Fruit fly (Drosophila melanogaster) whole organism, embryonic: Measurements from ENCODE around the gene gpp.

ENCODE experiments used
- ATbp ChIP-seq: fragments of 200-800 bp; sonication (Bioruptor generic); optimal IDR thresholded peaks from 2 replicates; lab custom pipeline; 2017; ENCODE audit warnings: missing biosample characterization, mild to moderate bottlenecking, missing genetic modification characterization, missing genetic modification reagents
- Atf3 ChIP-seq: fragments of 200-800 bp; sonication (Bioruptor generic); optimal IDR thresholded peaks from 3 replicates; lab custom pipeline; 2016; ENCODE audit warnings: missing biosample characterization, missing genetic modification characterization
- Blimp-1 ChIP-seq: fragments of 200-800 bp; sonication (Bioruptor generic); optimal IDR thresholded peaks from 3 replicates; lab custom pipeline; 2018; ENCODE audit warnings: missing biosample characterization, missing genetic modification characterization, mild to moderate bottlenecking, moderate library complexity, missing genetic modification reagents
- CG10321 ChIP-seq: fragments of 200-800 bp; sonication (Bioruptor generic); IDR thresholded peaks from 2 replicates; pipeline ENCODE4 v1.3.6; 2022; ENCODE audit warnings: missing biosample characterization, missing genetic modification characterization
- CG10979 ChIP-seq: fragments of 200-800 bp; sonication (Bioruptor generic); optimal IDR thresholded peaks from 2 replicates; lab custom pipeline; 2018; ENCODE audit warnings: missing biosample characterization, mild to moderate bottlenecking, missing genetic modification characterization, moderate library complexity
- CG11085 ChIP-seq: fragments of 200-800 bp; sonication (Bioruptor generic); IDR thresholded peaks from 2 replicates; pipeline ENCODE4 v1.3.6; 2022; ENCODE audit warnings: missing biosample characterization, missing genetic modification characterization
- CG12769 ChIP-seq: fragments of 200-800 bp; sonication (Bioruptor generic); optimal IDR thresholded peaks from 2 replicates; lab custom pipeline; 2019; ENCODE audit warnings: missing biosample characterization, mild to moderate bottlenecking, missing genetic modification characterization, moderate library complexity
- CG13624 ChIP-seq: fragments of 200-800 bp; sonication (Bioruptor generic); optimal IDR thresholded peaks from 2 replicates; lab custom pipeline; 2016; ENCODE audit warnings: missing biosample characterization, missing genetic modification characterization
- CG14667 ChIP-seq: fragments of 200-800 bp; sonication (Bioruptor generic); IDR thresholded peaks from 2 replicates; pipeline ENCODE4 v1.3.6; 2022; ENCODE audit warnings: missing biosample characterization, missing genetic modification characterization
- CG14710 ChIP-seq: fragments of 200-800 bp; sonication (Bioruptor generic); optimal IDR thresholded peaks from 3 replicates; lab custom pipeline; 2019; ENCODE audit warnings: missing biosample characterization, mild to moderate bottlenecking, missing genetic modification characterization, moderate library complexity
- CG15479 ChIP-seq: fragments of 200-800 bp; sonication (Bioruptor generic); optimal IDR thresholded peaks from 3 replicates; lab custom pipeline; 2019; ENCODE audit warnings: missing biosample characterization, mild to moderate bottlenecking, missing genetic modification characterization, moderate library complexity
- CG1603 ChIP-seq: fragments of 200-800 bp; sonication (Bioruptor generic); optimal IDR thresholded peaks from 2 replicates; lab custom pipeline; 2019; ENCODE audit warnings: missing biosample characterization, mild to moderate bottlenecking, missing genetic modification characterization, moderate library complexity
- CG17568 ChIP-seq: fragments of 200-800 bp; sonication (Bioruptor generic); optimal IDR thresholded peaks from 2 replicates; lab custom pipeline; 2018; ENCODE audit warnings: missing biosample characterization, mild to moderate bottlenecking, missing genetic modification characterization, moderate library complexity
- CG18476 ChIP-seq: fragments of 200-800 bp; sonication (Bioruptor generic); optimal IDR thresholded peaks from 2 replicates; lab custom pipeline; 2016; ENCODE audit warnings: missing biosample characterization, mild to moderate bottlenecking, missing genetic modification characterization
- CG5180 ChIP-seq: fragments of 200-800 bp; sonication (Bioruptor generic); optimal IDR thresholded peaks from 3 replicates; lab custom pipeline; 2017; ENCODE audit warnings: missing biosample characterization, missing genetic modification characterization, mild to moderate bottlenecking, moderate library complexity, missing genetic modification reagents
- CG6765 ChIP-seq: fragments of 200-800 bp; sonication (Bioruptor generic); optimal IDR thresholded peaks from 3 replicates; lab custom pipeline; 2017; ENCODE audit warnings: missing biosample characterization, mild to moderate bottlenecking, missing genetic modification characterization
- CG7987 ChIP-seq: fragments of 200-800 bp; sonication (Bioruptor generic); optimal IDR thresholded peaks from 2 replicates; lab custom pipeline; 2018; ENCODE audit warnings: missing biosample characterization, mild to moderate bottlenecking, missing genetic modification characterization, moderate library complexity
- CG9215 ChIP-seq: fragments of 200-800 bp; sonication (Bioruptor generic); IDR thresholded peaks from 2 replicates; pipeline ENCODE4 v1.3.6; 2022; ENCODE audit warnings: missing biosample characterization, missing genetic modification characterization
- CG9609 ChIP-seq: fragments of 200-800 bp; sonication (Bioruptor generic); optimal IDR thresholded peaks from 3 replicates; lab custom pipeline; 2016; ENCODE audit warnings: missing biosample characterization, missing genetic modification characterization
- CG9727 ChIP-seq: fragments of 200-800 bp; sonication (Bioruptor generic); optimal IDR thresholded peaks from 3 replicates; lab custom pipeline; 2017; ENCODE audit warnings: missing biosample characterization, mild to moderate bottlenecking, missing genetic modification characterization
- Dad ChIP-seq: fragments of 200-800 bp; sonication (Bioruptor generic); optimal IDR thresholded peaks from 3 replicates; lab custom pipeline; 2016; ENCODE audit warnings: missing biosample characterization, missing genetic modification characterization
- Dbx ChIP-seq: fragments of 200-800 bp; sonication (Bioruptor generic); IDR thresholded peaks from 3 replicates; pipeline ENCODE4 v1.3.6; 2022; ENCODE audit warnings: missing biosample characterization, missing genetic modification characterization
- Dip3 ChIP-seq: fragments of 200-800 bp; sonication (Bioruptor generic); optimal IDR thresholded peaks from 3 replicates; lab custom pipeline; 2016; ENCODE audit warnings: missing biosample characterization, missing genetic modification characterization
- Fer2 ChIP-seq: fragments of 200-800 bp; sonication (Bioruptor generic); optimal IDR thresholded peaks from 2 replicates; lab custom pipeline; 2018; ENCODE audit warnings: missing biosample characterization, mild to moderate bottlenecking, missing genetic modification characterization, moderate library complexity
- Gug ChIP-seq: fragments of 200-800 bp; sonication (Bioruptor generic); IDR thresholded peaks from 4 replicates; pipeline ENCODE4 v1.3.6; 2022; ENCODE audit warnings: missing biosample characterization, missing genetic modification characterization
- HmgD ChIP-seq: fragments of 200-800 bp; sonication (Bioruptor generic); optimal IDR thresholded peaks from 3 replicates; lab custom pipeline; 2016; ENCODE audit warnings: missing biosample characterization, missing genetic modification characterization
- Hsf ChIP-seq: fragments of 200-800 bp; sonication (Bioruptor generic); optimal IDR thresholded peaks from 3 replicates; lab custom pipeline; 2016; ENCODE audit warnings: missing biosample characterization, missing genetic modification characterization
- Max ChIP-seq: fragments of 200-800 bp; sonication (Bioruptor generic); optimal IDR thresholded peaks from 2 replicates; lab custom pipeline; 2016; ENCODE audit warnings: missing biosample characterization, mild to moderate bottlenecking, missing genetic modification characterization
- NC2α ChIP-seq: fragments of 200-800 bp; sonication (Bioruptor generic); optimal IDR thresholded peaks from 2 replicates; lab custom pipeline; 2016; ENCODE audit warnings: missing biosample characterization, missing genetic modification characterization
- NFAT ChIP-seq: fragments of 200-800 bp; sonication (Bioruptor generic); IDR thresholded peaks from 2 replicates; pipeline ENCODE4 v1.3.6; 2022; ENCODE audit warnings: missing biosample characterization, missing genetic modification characterization
- NK7.1 ChIP-seq: fragments of 200-800 bp; sonication (Bioruptor generic); optimal IDR thresholded peaks from 3 replicates; lab custom pipeline; 2016; ENCODE audit warnings: missing biosample characterization, missing genetic modification characterization
- Ravus ChIP-seq: fragments of 200-800 bp; sonication (Bioruptor generic); IDR thresholded peaks from 2 replicates; pipeline ENCODE4 v1.3.6; 2022; ENCODE audit warnings: missing biosample characterization, missing genetic modification characterization
- Scr ChIP-seq: fragments of 200-800 bp; sonication (Bioruptor generic); IDR thresholded peaks from 2 replicates; pipeline ENCODE4 v1.3.6; 2022; ENCODE audit warnings: missing biosample characterization, missing genetic modification characterization; ENCODE audit not compliant: partially characterized antibody
- Side ChIP-seq: fragments of 200-800 bp; sonication (Bioruptor generic); optimal IDR thresholded peaks from 2 replicates; lab custom pipeline; 2016; ENCODE audit warnings: missing biosample characterization, missing genetic modification characterization
- Tbp ChIP-seq: fragments of >200 bp; optimal IDR thresholded peaks from 2 replicates; lab custom pipeline; 2018; ENCODE audit warnings: missing biosample characterization, missing genetic modification characterization
- Xbp1 ChIP-seq: fragments of 200-800 bp; sonication (Bioruptor generic); optimal IDR thresholded peaks from 3 replicates; lab custom pipeline; 2016; ENCODE audit warnings: missing biosample characterization, mild to moderate bottlenecking, missing genetic modification characterization
- ato ChIP-seq: fragments of 200-800 bp; sonication (Bioruptor generic); IDR thresholded peaks from 2 replicates; pipeline ENCODE4 v1.3.6; 2022; ENCODE audit warnings: missing biosample characterization, missing genetic modification characterization; ENCODE audit not compliant: partially characterized antibody
- chm ChIP-seq: fragments of 200-800 bp; sonication (Bioruptor generic); IDR thresholded peaks from 2 replicates; pipeline ENCODE4 v1.3.6; 2022; ENCODE audit warnings: missing biosample characterization, missing genetic modification characterization
- emc ChIP-seq: fragments of 200-800 bp; sonication (Bioruptor generic); optimal IDR thresholded peaks from 2 replicates; lab custom pipeline; 2016; ENCODE audit warnings: missing biosample characterization, missing genetic modification characterization
- eve ChIP-seq, 2 experiments: fragments of >200 bp; optimal IDR thresholded peaks; 2 replicates each; lab custom pipeline; 2017; ENCODE audit warnings: missing biosample characterization in 2 of 2, missing genetic modification characterization in 2 of 2
- gsb ChIP-seq: fragments of 200-800 bp; sonication (Bioruptor generic); IDR thresholded peaks from 2 replicates; pipeline ENCODE4 v1.3.6; 2022; ENCODE audit warnings: missing biosample characterization, missing genetic modification characterization
- her ChIP-seq: fragments of 200-800 bp; sonication (Bioruptor generic); optimal IDR thresholded peaks from 2 replicates; lab custom pipeline; 2016; ENCODE audit warnings: missing biosample characterization, missing genetic modification characterization
- kni ChIP-seq: fragments of 200-800 bp; sonication (Bioruptor generic); optimal IDR thresholded peaks from 3 replicates; lab custom pipeline; 2017; ENCODE audit warnings: mild to moderate bottlenecking, missing biosample characterization, missing genetic modification reagents, missing genetic modification characterization
- luna ChIP-seq: fragments of 200-800 bp; sonication (Bioruptor generic); optimal IDR thresholded peaks from 2 replicates; lab custom pipeline; 2016; ENCODE audit warnings: missing biosample characterization, missing genetic modification characterization
- mirr ChIP-seq: fragments of 200-800 bp; sonication (Bioruptor generic); optimal IDR thresholded peaks from 3 replicates; lab custom pipeline; 2018; ENCODE audit warnings: missing biosample characterization, mild to moderate bottlenecking, missing genetic modification characterization
- nerfin-1 ChIP-seq: fragments of 200-800 bp; sonication (Bioruptor generic); optimal IDR thresholded peaks from 3 replicates; lab custom pipeline; 2019; ENCODE audit warnings: missing biosample characterization, mild to moderate bottlenecking, missing genetic modification characterization, moderate library complexity
- salm ChIP-seq: fragments of 200-800 bp; sonication (Bioruptor generic); optimal IDR thresholded peaks from 2 replicates; lab custom pipeline; 2018; ENCODE audit warnings: missing biosample characterization, mild to moderate bottlenecking, missing genetic modification characterization
- sim ChIP-seq: fragments of 200-800 bp; sonication (Bioruptor generic); IDR thresholded peaks from 2 replicates; pipeline ENCODE4 v1.3.6; 2022; ENCODE audit warnings: missing biosample characterization, missing genetic modification characterization
- tio ChIP-seq: fragments of 200-800 bp; sonication (Bioruptor generic); optimal IDR thresholded peaks from 2 replicates; lab custom pipeline; 2017; ENCODE audit warnings: missing biosample characterization, missing genetic modification characterization, inconsistent platforms
- wek ChIP-seq: fragments of 200-800 bp; sonication (Bioruptor generic); optimal IDR thresholded peaks from 3 replicates; lab custom pipeline; 2018; ENCODE audit warnings: missing biosample characterization, mild to moderate bottlenecking, missing genetic modification characterization, moderate library complexity
- zen ChIP-seq: fragments of 200-800 bp; sonication (Bioruptor generic); optimal IDR thresholded peaks from 3 replicates; lab custom pipeline; 2018; ENCODE audit warnings: missing biosample characterization, mild to moderate bottlenecking, missing genetic modification characterization, moderate library complexity
- zf30C ChIP-seq: fragments of 200-800 bp; sonication (Bioruptor generic); optimal IDR thresholded peaks from 3 replicates; lab custom pipeline; 2018; ENCODE audit warnings: missing biosample characterization, mild to moderate bottlenecking, missing genetic modification characterization

gpp gene

DNA sequence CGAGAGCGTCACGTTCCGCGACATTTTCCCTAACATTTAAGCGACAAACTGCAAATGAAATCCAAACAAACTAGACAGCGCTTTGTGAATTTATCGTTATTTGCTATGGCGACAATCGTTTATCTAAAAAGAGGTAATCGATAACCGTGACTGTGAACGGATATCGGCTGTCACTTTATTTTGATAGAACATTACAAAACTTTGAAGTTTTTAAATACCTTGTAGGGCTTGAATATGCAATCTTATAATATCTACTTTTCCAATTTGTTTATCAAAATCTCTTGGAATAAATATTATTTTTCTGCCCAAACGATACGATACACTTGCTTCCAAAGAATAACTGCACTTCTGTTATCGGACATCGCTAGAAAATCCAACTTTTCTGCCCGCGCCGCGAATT, 26.5 kb upstream of the gpp start, which contains the start of the genes CG1024 and TfIIFalpha (continued):
- no peak for TF ChIP-seq Tbp (GFP tag; lab: Kevin White, UChicago)
- TF ChIP-seq luna (GFP tag; lab: Kevin White, UChicago), result no peak
- peak; percentile 3 for TF ChIP-seq Xbp1 (GFP tag; lab: Kevin White, UChicago)
- no peak for TF ChIP-seq CG11085
- TF ChIP-seq NK7.1 (GFP tag; lab: Kevin White, UChicago), result no peak
- no peak for TF ChIP-seq Dad (GFP tag; lab: Kevin White, UChicago)
- no peak for TF ChIP-seq tio (GFP tag; lab: Kevin White, UChicago)
- TF ChIP-seq Gug (GFP tag; lab: Robert Waterston, UW), result no peak
- TF ChIP-seq CG13624, result no peak
- TF ChIP-seq CG7987 (GFP tag; lab: Kevin White, UChicago), result no peak
- TF ChIP-seq CG9727, result no peak
- TF ChIP-seq salm (tag; lab: Kevin White, UChicago), result no peak
- TF ChIP-seq CG15479 (GFP tag; lab: Kevin White, UChicago), result no peak
- TF ChIP-seq emc (GFP tag; lab: Kevin White, UChicago), result no peak
- no peak for TF ChIP-seq HmgD (GFP tag; lab: Kevin White, UChicago)
- TF ChIP-seq Blimp-1 (GFP tag; lab: Kevin White, UChicago), result no peak
- TF ChIP-seq CG12769 (tag; lab: Kevin White, UChicago), result no peak
- no peak for TF ChIP-seq Atf3 (GFP tag; lab: Kevin White, UChicago)
- no peak for TF ChIP-seq ATbp (GFP tag; lab: Kevin White, UChicago)
- no peak for TF ChIP-seq zen (tag; lab: Kevin White, UChicago)
- TF ChIP-seq CG14667 (GFP tag; lab: Robert Waterston, UW), result no peak
- TF ChIP-seq CG14710 (tag; lab: Kevin White, UChicago), result peak; percentile 53
- peak; percentile 4 for TF ChIP-seq CG10979
- no peak for TF ChIP-seq CG6765 (GFP tag; lab: Kevin White, UChicago)
- no peak for TF ChIP-seq CG5180 (GFP tag; lab: Kevin White, UChicago)
- TF ChIP-seq Dbx (GFP tag; lab: Robert Waterston, UW), result no peak
- no peak for TF ChIP-seq her (GFP tag; lab: Kevin White, UChicago)
- no peak for TF ChIP-seq Ravus (GFP tag; lab: Robert Waterston, UW)
- TF ChIP-seq gsb (GFP tag; lab: Robert Waterston, UW), result no peak
- TF ChIP-seq NC2α (GFP tag; lab: Kevin White, UChicago), result no peak
- peak; percentile 9 for TF ChIP-seq Hsf (GFP tag; lab: Kevin White, UChicago)
- no peak for TF ChIP-seq chm
- no peak for TF ChIP-seq wek (GFP tag; lab: Kevin White, UChicago)
- peak; percentile 3 for TF ChIP-seq Side
- TF ChIP-seq sim (GFP tag; lab: Robert Waterston, UW), result no peak
- TF ChIP-seq NFAT (GFP tag; lab: Robert Waterston, UW), result no peak
- no peak for TF ChIP-seq CG18476 (GFP tag; lab: Kevin White, UChicago)
- TF ChIP-seq CG9215 (GFP tag; lab: Robert Waterston, UW), result no peak
- peak; percentile 7 for TF ChIP-seq Max (GFP tag; lab: Kevin White, UChicago)
- no peak for TF ChIP-seq CG10321 (GFP tag; lab: Robert Waterston, UW)
- no peak for TF ChIP-seq CG17568 (GFP tag; lab: Kevin White, UChicago)
- TF ChIP-seq CG1603, result peak; percentile 23
- no peak for TF ChIP-seq kni
- TF ChIP-seq mirr (GFP tag; lab: Kevin White, UChicago), result no peak
- peak; percentile 9 for TF ChIP-seq nerfin-1 (tag; lab: Kevin White, UChicago)
- peak; percentile 88 for TF ChIP-seq ato (GFP tag; lab: Robert Waterston, UW)
- no peak for TF ChIP-seq eve (GFP tag; optimal IDR thresholded peaks at IDR 0.05; lab: Kevin White, UChicago)
- TF ChIP-seq CG9609, result no peak
- TF ChIP-seq Scr (GFP tag; lab: Robert Waterston, UW), result peak; percentile 90
- no peak for TF ChIP-seq Dip3 (GFP tag; lab: Kevin White, UChicago)
- no peak for TF ChIP-seq zf30C (GFP tag; lab: Kevin White, UChicago)
- no peak for TF ChIP-seq Fer2 (tag; lab: Kevin White, UChicago)
